Fruit fly (Drosophila melanogaster): ENCODE data around the gene CG31089.

DNA sequence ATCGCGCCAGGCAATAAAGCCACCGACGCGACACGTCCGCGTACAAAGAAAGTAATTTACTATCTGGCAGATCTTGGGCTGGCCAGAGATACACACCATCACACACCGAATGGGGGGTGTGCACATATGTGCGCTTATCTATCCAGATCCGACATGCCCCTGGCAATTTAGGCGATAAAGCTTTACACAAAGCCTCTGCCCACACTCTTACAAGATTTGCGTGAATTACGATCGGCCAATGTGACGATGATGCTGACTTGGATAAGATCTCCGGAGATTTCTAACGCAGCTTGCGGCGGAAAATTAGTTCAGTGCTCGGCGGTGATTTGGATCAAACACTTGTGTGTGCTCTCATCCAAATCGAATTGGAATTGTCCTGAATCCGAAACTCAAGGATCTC is 4.3 kb downstream of the CG31089 start, which contains the start of gene kumpel:
- no peak for TF ChIP-seq CG8478 (optimal IDR thresholded peaks at IDR 0.05)
- no peak for TF ChIP-seq CTCF (optimal IDR thresholded peaks at IDR 0.05)
